Fruit fly (Drosophila melanogaster) Kc167 (cell line): ENCODE measurements around the gene Con.

Source experiments
- psq ChIP-seq: fragments of >200 bp; optimal IDR thresholded peaks from 2 replicates; lab custom pipeline; 2017; ENCODE audit warnings: missing external identifiers
- ttk ChIP-seq: sonication (Bioruptor generic); optimal IDR thresholded peaks from 2 replicates; lab custom pipeline; 2017; ENCODE audit warnings: missing external identifiers

DNA sequence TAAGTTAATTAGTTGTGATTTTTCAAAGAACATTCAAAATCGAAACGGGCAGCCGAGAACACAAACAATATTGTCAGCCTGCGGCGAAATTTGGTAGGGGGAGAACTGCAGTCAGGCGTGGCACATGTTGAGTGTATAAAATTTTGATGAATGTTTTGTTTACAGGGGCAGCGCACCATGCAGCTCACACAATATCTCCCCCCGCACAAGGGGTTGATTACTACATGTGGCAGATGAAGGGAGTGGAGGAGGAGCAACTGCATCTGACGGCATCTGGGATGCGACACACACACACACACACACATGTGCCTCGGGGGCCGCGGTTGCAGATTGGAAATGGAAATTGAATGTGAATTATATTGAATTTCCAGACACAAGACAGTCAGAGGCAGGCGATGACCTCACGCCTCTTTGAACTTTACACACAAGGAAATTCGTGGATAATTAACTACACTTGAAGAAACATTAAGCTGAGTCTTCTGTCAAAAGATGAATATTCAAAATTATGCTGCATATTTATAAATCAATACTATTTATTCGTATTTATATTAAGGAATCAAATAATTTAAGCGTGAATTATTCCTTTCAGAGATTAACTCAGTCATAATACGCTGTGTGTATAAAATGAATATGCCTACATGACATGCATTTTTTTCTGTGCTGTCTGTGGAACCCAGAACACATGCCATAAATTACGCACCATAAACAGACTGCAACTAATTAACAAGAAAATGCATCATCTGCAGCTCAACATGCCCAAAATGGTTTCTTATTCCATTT is 79.2 kb downstream of the Con start:
- TF ChIP-seq ttk (no peak), psq (lab: Kevin White, UChicago) (no peak)
